Fruit fly (Drosophila melanogaster) whole organism, embryonic: Measurements from ENCODE around the gene CG3040.

Experiments used
- Bteb2 ChIP-seq: fragments of 200-800 bp; sonication (Bioruptor generic); optimal IDR thresholded peaks from 2 replicates; lab custom pipeline; 2016; ENCODE audit warnings: missing biosample characterization, missing genetic modification characterization
- grau ChIP-seq: fragments of 200-800 bp; optimal IDR thresholded peaks from 3 replicates; lab custom pipeline; 2019; ENCODE audit warnings: missing biosample characterization, mild to moderate bottlenecking, missing genetic modification characterization, moderate library complexity
- luna ChIP-seq: fragments of 200-800 bp; sonication (Bioruptor generic); optimal IDR thresholded peaks from 2 replicates; lab custom pipeline; 2016; ENCODE audit warnings: missing biosample characterization, missing genetic modification characterization

- no peak for TF ChIP-seq Bteb2
- TF ChIP-seq grau: no peak
- TF ChIP-seq luna (GFP tag; lab: Kevin White, UChicago): no peak
These were observed 15.6 kb upstream of the CG3040 start for dm6 chrX:6988632-6989338.
